Fruit fly (Drosophila melanogaster) whole organism, embryonic: Measurements from ENCODE around the gene sick.
A peak's percentile ranks its signal among the peaks of the same experiment; 100 is the strongest.

ENCODE experiments used
- Bgb ChIP-seq: fragments of 200-800 bp; sonication (Bioruptor generic); IDR thresholded peaks from 2 replicates; pipeline ENCODE4 v1.3.6; 2022; ENCODE audit warnings: missing biosample characterization, missing genetic modification characterization; ENCODE audit not compliant: partially characterized antibody
- CG10267 ChIP-seq: fragments of 200-800 bp; sonication (Bioruptor generic); optimal IDR thresholded peaks from 2 replicates; lab custom pipeline; 2018; ENCODE audit warnings: missing biosample characterization, mild to moderate bottlenecking, missing genetic modification characterization, moderate library complexity
- CG10565 ChIP-seq: fragments of 200-800 bp; sonication (Bioruptor generic); optimal IDR thresholded peaks from 3 replicates; lab custom pipeline; 2016; ENCODE audit warnings: missing biosample characterization, mild to moderate bottlenecking, missing genetic modification characterization
- CG10959 ChIP-seq: fragments of 200-800 bp; sonication (Bioruptor generic); IDR thresholded peaks from 2 replicates; pipeline ENCODE4 v1.3.6; 2022; ENCODE audit warnings: missing biosample characterization, missing genetic modification characterization
- CG17186 ChIP-seq: fragments of 200-800 bp; sonication (Bioruptor generic); optimal IDR thresholded peaks from 3 replicates; lab custom pipeline; 2017; ENCODE audit warnings: missing biosample characterization, missing genetic modification reagents, missing genetic modification characterization
- CG17802 ChIP-seq: fragments of 200-800 bp; sonication (Bioruptor generic); optimal IDR thresholded peaks from 2 replicates; lab custom pipeline; 2018; ENCODE audit warnings: missing biosample characterization, mild to moderate bottlenecking, missing genetic modification characterization, moderate library complexity
- CG17829 ChIP-seq: fragments of 200-800 bp; optimal IDR thresholded peaks from 2 replicates; lab custom pipeline; 2019; ENCODE audit warnings: missing biosample characterization, mild to moderate bottlenecking, missing genetic modification characterization, moderate library complexity
- CG4328 ChIP-seq: fragments of 200-800 bp; sonication (Bioruptor generic); optimal IDR thresholded peaks from 3 replicates; lab custom pipeline; 2017; ENCODE audit warnings: missing biosample characterization, missing genetic modification reagents, missing genetic modification characterization
- CG4730 ChIP-seq: fragments of 200-800 bp; sonication (Bioruptor generic); IDR thresholded peaks from 2 replicates; pipeline ENCODE4 v1.3.6; 2022; ENCODE audit warnings: missing biosample characterization, missing genetic modification characterization
- CG5180 ChIP-seq: fragments of 200-800 bp; sonication (Bioruptor generic); optimal IDR thresholded peaks from 3 replicates; lab custom pipeline; 2017; ENCODE audit warnings: missing biosample characterization, missing genetic modification characterization, mild to moderate bottlenecking, moderate library complexity, missing genetic modification reagents
- CG5245 ChIP-seq: fragments of 200-800 bp; sonication (Bioruptor generic); optimal IDR thresholded peaks from 3 replicates; lab custom pipeline; 2016; ENCODE audit warnings: missing biosample characterization, missing genetic modification characterization
- CG6654 ChIP-seq: fragments of 200-800 bp; sonication (Bioruptor generic); optimal IDR thresholded peaks from 2 replicates; lab custom pipeline; 2017; ENCODE audit warnings: missing biosample characterization, mild to moderate bottlenecking, missing genetic modification characterization
- CG6683 ChIP-seq: fragments of 200-800 bp; sonication (Bioruptor generic); optimal IDR thresholded peaks from 2 replicates; lab custom pipeline; 2017; ENCODE audit warnings: missing biosample characterization, mild to moderate bottlenecking, missing genetic modification characterization, missing genetic modification reagents
- CG8478 ChIP-seq: fragments of >200 bp; optimal IDR thresholded peaks from 2 replicates; lab custom pipeline; 2018
- CG9437 ChIP-seq: fragments of 200-800 bp; sonication (Bioruptor generic); optimal IDR thresholded peaks from 2 replicates; lab custom pipeline; 2018; ENCODE audit warnings: missing biosample characterization, mild to moderate bottlenecking, missing genetic modification characterization
- CHES-1-like ChIP-seq: fragments of 200-800 bp; sonication (Bioruptor generic); optimal IDR thresholded peaks from 2 replicates; lab custom pipeline; 2016; ENCODE audit warnings: missing biosample characterization, missing genetic modification characterization
- E2f1 ChIP-seq: fragments of 200-800 bp; sonication (Bioruptor generic); IDR thresholded peaks from 2 replicates; pipeline ENCODE4 v1.3.6; 2022; ENCODE audit warnings: missing biosample characterization, missing genetic modification characterization
- Fer3 ChIP-seq: fragments of 200-800 bp; sonication (Bioruptor generic); optimal IDR thresholded peaks from 2 replicates; lab custom pipeline; 2018; ENCODE audit warnings: missing biosample characterization, mild to moderate bottlenecking, missing genetic modification characterization, moderate library complexity
- Hr39 ChIP-seq: fragments of >200 bp; optimal IDR thresholded peaks from 2 replicates; lab custom pipeline; 2017
- MESR4 ChIP-seq: fragments of 200-800 bp; sonication (Bioruptor generic); optimal IDR thresholded peaks from 2 replicates; lab custom pipeline; 2018; ENCODE audit warnings: missing biosample characterization, mild to moderate bottlenecking, missing genetic modification characterization, moderate library complexity
- Mes4 ChIP-seq: fragments of 200-800 bp; sonication (Bioruptor generic); optimal IDR thresholded peaks from 2 replicates; lab custom pipeline; 2016; ENCODE audit warnings: missing biosample characterization, missing genetic modification characterization
- Myb ChIP-seq: fragments of 200-800 bp; sonication (Bioruptor generic); optimal IDR thresholded peaks from 2 replicates; lab custom pipeline; 2016; ENCODE audit warnings: missing biosample characterization, missing genetic modification characterization
- Poxn ChIP-seq: fragments of 200-800 bp; sonication (Bioruptor generic); IDR thresholded peaks from 2 replicates; pipeline ENCODE4 v1.3.6; 2022; ENCODE audit warnings: missing biosample characterization, missing genetic modification characterization
- Spps ChIP-seq: fragments of 200-800 bp; sonication (Bioruptor generic); optimal IDR thresholded peaks from 2 replicates; lab custom pipeline; 2018; ENCODE audit warnings: missing biosample characterization, mild to moderate bottlenecking, missing genetic modification characterization
- Xrp1 ChIP-seq: fragments of 200-800 bp; sonication (Bioruptor generic); IDR thresholded peaks from 2 replicates; pipeline ENCODE4 v1.3.6; 2022; ENCODE audit warnings: missing biosample characterization, missing genetic modification characterization
- bigmax ChIP-seq: fragments of 200-800 bp; sonication (Bioruptor generic); optimal IDR thresholded peaks from 2 replicates; lab custom pipeline; 2018; ENCODE audit warnings: missing biosample characterization, mild to moderate bottlenecking, missing genetic modification characterization
- bsh ChIP-seq, 2 experiments: fragments of 200-800 bp; sonication (Bioruptor generic); optimal IDR thresholded peaks; 2 replicates each; lab custom pipeline; 2017 to 2018; ENCODE audit warnings: mild to moderate bottlenecking in 2 of 2, missing biosample characterization in 2 of 2, missing genetic modification characterization in 2 of 2, moderate library complexity in 1 of 2
- caup ChIP-seq: fragments of 200-800 bp; sonication (Bioruptor generic); optimal IDR thresholded peaks from 3 replicates; lab custom pipeline; 2017; ENCODE audit warnings: missing biosample characterization, mild to moderate bottlenecking, missing genetic modification characterization, moderate library complexity; ENCODE audit not compliant: severe bottlenecking
- chn ChIP-seq: fragments of 200-800 bp; sonication (Bioruptor generic); optimal IDR thresholded peaks from 2 replicates; lab custom pipeline; 2016; ENCODE audit warnings: missing biosample characterization, missing genetic modification characterization
- crc ChIP-seq: fragments of 200-800 bp; sonication (Bioruptor generic); optimal IDR thresholded peaks from 2 replicates; lab custom pipeline; 2016; ENCODE audit warnings: missing biosample characterization, missing genetic modification characterization
- crp ChIP-seq, 2 experiments: fragments of 200-800 bp; sonication (Bioruptor generic); optimal IDR thresholded peaks; 2 replicates in 1 of 2; 3 replicates in 1 of 2; lab custom pipeline; 2017; ENCODE audit warnings: missing biosample characterization in 2 of 2, missing genetic modification characterization in 2 of 2, mild to moderate bottlenecking in 1 of 2, moderate library complexity in 1 of 2
- da ChIP-seq: fragments of 200-800 bp; sonication (Bioruptor generic); optimal IDR thresholded peaks from 2 replicates; lab custom pipeline; 2016; ENCODE audit warnings: missing biosample characterization, missing genetic modification characterization
- danr ChIP-seq: fragments of 200-800 bp; sonication (Bioruptor generic); IDR thresholded peaks from 2 replicates; pipeline ENCODE4 v1.3.6; 2022; ENCODE audit warnings: missing biosample characterization, missing genetic modification characterization
- dmrt11E ChIP-seq: fragments of 200-800 bp; sonication (Bioruptor generic); optimal IDR thresholded peaks from 3 replicates; lab custom pipeline; 2018; ENCODE audit warnings: missing biosample characterization, mild to moderate bottlenecking, missing genetic modification characterization, moderate library complexity
- esg ChIP-seq: fragments of 200-800 bp; sonication (Bioruptor generic); conservative IDR thresholded peaks from 2 replicates; pipeline ENCODE4 v1.3.6; 2022; ENCODE audit warnings: missing biosample characterization, missing genetic modification characterization
- eve ChIP-seq, 2 experiments: fragments of >200 bp; optimal IDR thresholded peaks; 2 replicates each; lab custom pipeline; 2017; ENCODE audit warnings: missing biosample characterization in 2 of 2, missing genetic modification characterization in 2 of 2
- ftz-f1 ChIP-seq: fragments of 200-800 bp; sonication (Bioruptor generic); optimal IDR thresholded peaks from 2 replicates; lab custom pipeline; 2016; ENCODE audit warnings: missing biosample characterization, missing genetic modification characterization
- her ChIP-seq: fragments of 200-800 bp; sonication (Bioruptor generic); optimal IDR thresholded peaks from 2 replicates; lab custom pipeline; 2016; ENCODE audit warnings: missing biosample characterization, missing genetic modification characterization
- hth ChIP-seq: fragments of >200 bp; optimal IDR thresholded peaks from 2 replicates; lab custom pipeline; 2017; ENCODE audit warnings: inconsistent platforms
- insv ChIP-seq, 2 experiments: fragments of 200-800 bp; sonication (Bioruptor generic); optimal IDR thresholded peaks; 3 replicates each; lab custom pipeline; 2016 to 2018; ENCODE audit warnings: missing biosample characterization in 2 of 2, missing genetic modification characterization in 2 of 2
- jumu ChIP-seq: fragments of 200-800 bp; sonication (Bioruptor generic); optimal IDR thresholded peaks from 3 replicates; lab custom pipeline; 2016; ENCODE audit warnings: missing biosample characterization, missing genetic modification characterization
- ken ChIP-seq: fragments of 200-800 bp; sonication (Bioruptor generic); IDR thresholded peaks from 3 replicates; pipeline ENCODE4 v1.3.6; 2022; ENCODE audit warnings: missing biosample characterization, missing genetic modification characterization
- kni ChIP-seq: fragments of 200-800 bp; sonication (Bioruptor generic); optimal IDR thresholded peaks from 3 replicates; lab custom pipeline; 2017; ENCODE audit warnings: mild to moderate bottlenecking, missing biosample characterization, missing genetic modification reagents, missing genetic modification characterization
- peb ChIP-seq: fragments of 200-800 bp; sonication (Bioruptor generic); IDR thresholded peaks from 2 replicates; pipeline ENCODE4 v1.3.6; 2022; ENCODE audit warnings: missing biosample characterization, missing genetic modification characterization
- rib ChIP-seq: fragments of 200-800 bp; sonication (Bioruptor generic); IDR thresholded peaks from 2 replicates; pipeline ENCODE4 v1.3.6; 2022; ENCODE audit warnings: missing biosample characterization, missing genetic modification characterization
- sc ChIP-seq, 3 experiments: fragments of >200 bp in 2 of 3; fragments of 200-800 bp in 1 of 3; sonication (Bioruptor generic) in 1 of 3; optimal IDR thresholded peaks; 2 replicates in 2 of 3; 3 replicates in 1 of 3; lab custom pipeline; 2017; ENCODE audit warnings: mild to moderate bottlenecking in 1 of 3, missing biosample characterization in 1 of 3, missing genetic modification characterization in 1 of 3, missing genetic modification reagents in 1 of 3
- sim ChIP-seq: fragments of 200-800 bp; sonication (Bioruptor generic); IDR thresholded peaks from 2 replicates; pipeline ENCODE4 v1.3.6; 2022; ENCODE audit warnings: missing biosample characterization, missing genetic modification characterization
- slp2 ChIP-seq: fragments of 200-800 bp; sonication (Bioruptor generic); optimal IDR thresholded peaks from 2 replicates; lab custom pipeline; 2016; ENCODE audit warnings: missing biosample characterization, missing genetic modification characterization
- sqz ChIP-seq: fragments of 200-800 bp; sonication (Bioruptor generic); optimal IDR thresholded peaks from 3 replicates; lab custom pipeline; 2018; ENCODE audit warnings: missing biosample characterization, mild to moderate bottlenecking, missing genetic modification characterization
- sug ChIP-seq: fragments of 200-800 bp; optimal IDR thresholded peaks from 2 replicates; lab custom pipeline; 2019; ENCODE audit warnings: missing biosample characterization, mild to moderate bottlenecking, missing genetic modification characterization, moderate library complexity

The sick gene

dm6 chr2L:19758511-19759128 is 37.5 kb upstream of the sick start, which contains the start of the genes CG10628 and Dus3 (continued):
- TF ChIP-seq eve (GFP tag; optimal IDR thresholded peaks at IDR 0.05; lab: Kevin White, UChicago) (no peak), ken (GFP tag; lab: Robert Waterston, UW) (peak; percentile 94), Xrp1 (GFP tag; lab: Robert Waterston, UW) (peak; percentile 93), CG17186 (GFP tag; lab: Kevin White, UChicago) (peak; percentile 87), CG10959 (peak; percentile 83), hth (lab: Kevin White, UChicago) (no peak), sim (GFP tag; lab: Robert Waterston, UW) (peak; percentile 69; the same call in 1 of the 2 replicates), CG4730 (peak; percentile 74), Myb (peak; percentile 73), kni (peak; percentile 35), CHES-1-like (GFP tag; lab: Kevin White, UChicago) (peak; percentile 94), esg (peak; percentile 91), chn (GFP tag; lab: Kevin White, UChicago) (peak; percentile 91), MESR4 (GFP tag; lab: Kevin White, UChicago) (peak; percentile 52), CG4328 (GFP tag; lab: Kevin White, UChicago) (peak; percentile 83), bsh (GFP tag; optimal IDR thresholded peaks at IDR 0.05; lab: Kevin White, UChicago) (peak; percentile 78 to 95), Hr39 (no peak), sug (tag; lab: Kevin White, UChicago) (peak; percentile 91), CG6683 (GFP tag; lab: Kevin White, UChicago) (peak; percentile 73), crc (GFP tag; lab: Kevin White, UChicago) (peak; percentile 83), da (peak; percentile 73), crp (GFP tag; optimal IDR thresholded peaks at IDR 0.05; lab: Kevin White, UChicago) (peak; percentile 74 to 97), sc (optimal IDR thresholded peaks at IDR 0.05; lab: Kevin White, UChicago) (no peak), sc (GFP tag; optimal IDR thresholded peaks at IDR 0.05; lab: Kevin White, UChicago) (peak; percentile 76), peb (GFP tag; lab: Robert Waterston, UW) (peak; percentile 85), caup (GFP tag; lab: Kevin White, UChicago) (peak; percentile 91), her (GFP tag; lab: Kevin White, UChicago) (peak; percentile 86), jumu (peak; percentile 94), Bgb (GFP tag; lab: Robert Waterston, UW) (peak; percentile 48; the same call in 1 of the 2 replicates), Mes4 (GFP tag; lab: Kevin White, UChicago) (peak; percentile 77), Fer3 (tag; lab: Kevin White, UChicago) (peak; percentile 90), E2f1 (GFP tag; lab: Robert Waterston, UW) (peak; percentile 89), CG5180 (GFP tag; lab: Kevin White, UChicago) (peak; percentile 62), slp2 (GFP tag; lab: Kevin White, UChicago) (peak; percentile 68), ftz-f1 (GFP tag; lab: Kevin White, UChicago) (peak; percentile 37), CG8478 (no peak), Spps (peak; percentile 69), sqz (GFP tag; lab: Kevin White, UChicago) (no peak), CG17829 (tag; lab: Kevin White, UChicago) (peak; percentile 93), bigmax (GFP tag; lab: Kevin White, UChicago) (peak; percentile 34), insv (GFP tag; optimal IDR thresholded peaks at IDR 0.05; lab: Kevin White, UChicago) (peak in 1 of 2 experiments; percentile 58), CG17802 (tag; lab: Kevin White, UChicago) (peak; percentile 76), CG10267 (tag; lab: Kevin White, UChicago) (peak; percentile 81), CG9437 (GFP tag; lab: Kevin White, UChicago) (peak; percentile 75), dmrt11E (peak; percentile 81), CG6654 (peak; percentile 82), rib (GFP tag; lab: Robert Waterston, UW) (peak; percentile 94), CG5245 (GFP tag; lab: Kevin White, UChicago) (peak; percentile 71), CG10565 (peak; percentile 36), Poxn (GFP tag; lab: Robert Waterston, UW) (peak; percentile 81), danr (GFP tag; lab: Robert Waterston, UW) (peak; percentile 83)
